Fruit fly (Drosophila melanogaster): ENCODE measurements around the gene schuy.

The schuy gene

DNA sequence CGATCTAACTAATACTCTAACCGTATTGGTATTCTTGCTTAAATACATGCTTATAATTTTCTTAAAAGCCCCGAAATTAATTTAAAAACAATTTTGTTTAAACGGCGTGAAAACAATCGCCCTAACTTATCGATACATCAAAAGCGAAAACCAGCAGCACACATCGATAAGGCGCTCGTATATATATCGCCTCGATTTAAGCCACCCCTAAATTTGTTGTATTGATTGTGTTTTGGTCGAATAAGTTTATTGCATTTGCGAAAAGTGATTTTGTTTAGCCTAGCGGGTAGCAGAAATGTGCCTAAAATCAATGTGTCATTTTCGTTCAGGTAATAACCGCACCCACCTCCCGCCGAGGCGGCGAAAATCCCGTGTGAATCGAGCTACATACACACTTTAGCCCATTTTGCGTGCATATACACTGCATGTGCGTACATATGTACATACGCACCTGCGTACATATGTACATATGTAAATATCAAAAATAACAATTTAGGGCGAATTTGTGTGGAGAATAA is 5.9 kb downstream of the schuy start, which contains the start of the genes CG7646 and Nca (continued):
- TF ChIP-seq dysf (GFP tag; IDR thresholded peaks at IDR 0.05) (no peak), gsb-n (tag; optimal IDR thresholded peaks at IDR 0.05) (no peak), gcm2 (GFP tag; optimal IDR thresholded peaks at IDR 0.05) (no peak), CG1647 (GFP tag; optimal IDR thresholded peaks at IDR 0.05) (no peak), CG14014 (GFP tag; IDR thresholded peaks at IDR 0.05) (no peak), cwo (GFP tag; optimal IDR thresholded peaks at IDR 0.05) (no peak), CG2199 (GFP tag; IDR thresholded peaks at IDR 0.05) (no peak), Hsf (GFP tag; optimal IDR thresholded peaks at IDR 0.05) (no peak), toy (GFP tag; IDR thresholded peaks at IDR 0.05) (no peak), CG7786 (GFP tag; optimal IDR thresholded peaks at IDR 0.05) (no peak), Atf-2 (GFP tag; optimal IDR thresholded peaks at IDR 0.05) (no peak), CG15696 (tag; optimal IDR thresholded peaks at IDR 0.05) (peak; percentile 47), Lpt (GFP tag; optimal IDR thresholded peaks at IDR 0.05) (no peak), org-1 (GFP tag; optimal IDR thresholded peaks at IDR 0.05) (no peak), her (GFP tag; optimal IDR thresholded peaks at IDR 0.05) (no peak), caup (GFP tag; optimal IDR thresholded peaks at IDR 0.05; ENCODE audit: severe bottlenecking) (no peak), insv (GFP tag; optimal IDR thresholded peaks at IDR 0.05) (peak in 1 of 2 experiments; percentile 91), CG16779 (GFP tag; IDR thresholded peaks at IDR 0.05) (no peak), z (GFP tag; IDR thresholded peaks at IDR 0.05) (no peak), CG9797 (GFP tag; optimal IDR thresholded peaks at IDR 0.05) (peak; percentile 6), bcd (GFP tag; optimal IDR thresholded peaks at IDR 0.05) (no peak), CG34376 (GFP tag; optimal IDR thresholded peaks at IDR 0.05) (no peak), dmrt99B (tag; optimal IDR thresholded peaks at IDR 0.05) (no peak), tap (tag; optimal IDR thresholded peaks at IDR 0.05) (no peak), HLH54F (GFP tag; optimal IDR thresholded peaks at IDR 0.05) (no peak), CG10979 (tag; optimal IDR thresholded peaks at IDR 0.05) (no peak), Doc2 (GFP tag; IDR thresholded peaks at IDR 0.05) (no peak), CkIIα-i1 (GFP tag; IDR thresholded peaks at IDR 0.05) (no peak), Optix (GFP tag; IDR thresholded peaks at IDR 0.05) (no peak), sd (tag; optimal IDR thresholded peaks at IDR 0.05) (no peak), CG4820 (GFP tag; optimal IDR thresholded peaks at IDR 0.05) (no peak), fd102C (GFP tag; optimal IDR thresholded peaks at IDR 0.05) (no peak), vnd (GFP tag; IDR thresholded peaks at IDR 0.05; ENCODE audit: partially characterized antibody) (peak; percentile 90), CG15073 (GFP tag; optimal IDR thresholded peaks at IDR 0.05) (no peak), sr (GFP tag; IDR thresholded peaks at IDR 0.05) (no peak), CG15011 (GFP tag; optimal IDR thresholded peaks at IDR 0.05) (no peak), onecut (GFP tag; IDR thresholded peaks at IDR 0.05) (peak; percentile 76), Hr3 (GFP tag; optimal IDR thresholded peaks at IDR 0.05) (no peak), Pdp1 (GFP tag; optimal IDR thresholded peaks at IDR 0.05) (no peak), CG13123 (GFP tag; optimal IDR thresholded peaks at IDR 0.05) (no peak), CG12236 (GFP tag; optimal IDR thresholded peaks at IDR 0.05) (no peak), Rx (GFP tag; IDR thresholded peaks at IDR 0.05) (no peak), Ets65A (GFP tag) (peak; percentile 86), tup (GFP tag; optimal IDR thresholded peaks at IDR 0.05) (no peak), cas (GFP tag; IDR thresholded peaks at IDR 0.05) (no peak), salm (tag; optimal IDR thresholded peaks at IDR 0.05) (no peak), hb (GFP tag; IDR thresholded peaks at IDR 0.05; ENCODE audit: partially characterized antibody) (peak; percentile 90), CG18599 (GFP tag; optimal IDR thresholded peaks at IDR 0.05) (no peak), CG17912 (GFP tag; optimal IDR thresholded peaks at IDR 0.05) (peak; percentile 76), ara (GFP tag; IDR thresholded peaks at IDR 0.05) (no peak), h (optimal IDR thresholded peaks at IDR 0.05) (no peak), CG15601 (tag; optimal IDR thresholded peaks at IDR 0.05) (peak; percentile 26)

Data from whole organism, embryonic.